Worm (Caenorhabditis elegans): ENCODE data around the gene cpf-1.

DNA sequence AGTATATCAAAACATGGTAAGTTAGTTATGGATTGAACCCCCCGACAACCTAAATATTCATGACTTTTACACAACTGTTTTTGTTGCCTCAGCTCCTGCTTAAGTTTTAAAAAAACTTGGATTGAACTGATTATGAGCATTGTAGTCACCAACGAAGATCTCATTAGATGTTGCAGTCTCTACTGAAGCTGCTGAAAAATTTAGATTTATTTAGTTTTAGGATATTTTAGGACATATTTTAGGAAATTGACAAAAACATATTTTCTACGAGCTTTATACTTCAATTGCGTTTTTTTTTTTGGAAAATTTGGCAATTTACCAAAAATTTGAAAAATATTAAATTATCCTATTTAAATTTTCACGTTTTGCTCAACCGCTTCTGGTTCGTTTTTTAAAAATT, 40.2 kb downstream of the cpf-1 start, which contains the start of gene F54C9.14:
- no peak for TF ChIP-seq lir-1 (GFP tag; conservative IDR thresholded peaks at IDR 0.05)
- TF ChIP-seq rpc-1 (optimal IDR thresholded peaks at IDR 0.05), result no peak
- no peak for TF ChIP-seq rpc-1 (tag; optimal IDR thresholded peaks at IDR 0.05)
- TF ChIP-seq egrh-3 (GFP tag; IDR thresholded peaks at IDR 0.05), result no peak
- no peak for TF ChIP-seq madf-10 (tag; optimal IDR thresholded peaks at IDR 0.05)
- no peak for TF ChIP-seq unc-130 (GFP tag; optimal IDR thresholded peaks at IDR 0.05)
- no peak for TF ChIP-seq fkh-3 (tag; optimal IDR thresholded peaks at IDR 0.05)
- TF ChIP-seq Y67H2A.10 (GFP tag; conservative IDR thresholded peaks at IDR 0.05), result no peak
- no peak for TF ChIP-seq nfya-1 (tag; optimal IDR thresholded peaks at IDR 0.05; ENCODE audit: borderline replicate concordance, insufficient read depth)
- no peak for TF ChIP-seq zfh-2 (GFP tag; conservative IDR thresholded peaks at IDR 0.05)
- no peak for TF ChIP-seq hmg-20 (GFP tag; IDR thresholded peaks at IDR 0.05)
- TF ChIP-seq xnd-1 (tag; optimal IDR thresholded peaks at IDR 0.05), result no peak

All from whole organism, young adult.